Fruit fly (Drosophila melanogaster) whole organism, embryonic: ENCODE data around the gene Pez.

Experiments
- Abd-B ChIP-seq: fragments of 200-800 bp; sonication (Bioruptor generic); optimal IDR thresholded peaks from 2 replicates; lab custom pipeline; 2018; ENCODE audit warnings: missing biosample characterization, mild to moderate bottlenecking, missing genetic modification characterization, moderate library complexity
- Aef1 ChIP-seq: fragments of 200-800 bp; sonication (Bioruptor generic); IDR thresholded peaks from 3 replicates; pipeline ENCODE4 v1.3.6; 2022; ENCODE audit warnings: missing biosample characterization, missing genetic modification characterization
- Bteb2 ChIP-seq: fragments of 200-800 bp; sonication (Bioruptor generic); optimal IDR thresholded peaks from 2 replicates; lab custom pipeline; 2016; ENCODE audit warnings: missing biosample characterization, missing genetic modification characterization
- CG10274 ChIP-seq: fragments of 200-800 bp; sonication (Bioruptor generic); optimal IDR thresholded peaks from 3 replicates; lab custom pipeline; 2017; ENCODE audit warnings: missing biosample characterization, mild to moderate bottlenecking, missing genetic modification characterization
- CG10654 ChIP-seq: fragments of 200-800 bp; sonication (Bioruptor generic); optimal IDR thresholded peaks from 2 replicates; lab custom pipeline; 2016; ENCODE audit warnings: missing biosample characterization, missing genetic modification characterization
- CG11456 ChIP-seq: fragments of 200-800 bp; sonication (Bioruptor generic); IDR thresholded peaks from 3 replicates; pipeline ENCODE4 v1.3.6; 2022; ENCODE audit warnings: missing biosample characterization, missing genetic modification characterization
- CG11504 ChIP-seq: fragments of 200-800 bp; sonication (Bioruptor generic); optimal IDR thresholded peaks from 3 replicates; lab custom pipeline; 2019; ENCODE audit warnings: missing biosample characterization, mild to moderate bottlenecking, missing genetic modification characterization, moderate library complexity
- CG13287 ChIP-seq: fragments of 200-800 bp; sonication (Bioruptor generic); IDR thresholded peaks from 2 replicates; pipeline ENCODE4 v1.3.6; 2022; ENCODE audit warnings: missing biosample characterization, missing genetic modification characterization; ENCODE audit not compliant: partially characterized antibody
- CG15696 ChIP-seq: fragments of 200-800 bp; sonication (Bioruptor generic); optimal IDR thresholded peaks from 2 replicates; lab custom pipeline; 2019; ENCODE audit warnings: missing biosample characterization, mild to moderate bottlenecking, missing genetic modification characterization, moderate library complexity
- CG17385 ChIP-seq: fragments of 200-800 bp; sonication (Bioruptor generic); optimal IDR thresholded peaks from 3 replicates; lab custom pipeline; 2018; ENCODE audit warnings: missing biosample characterization, mild to moderate bottlenecking, missing genetic modification characterization
- CG17568 ChIP-seq: fragments of 200-800 bp; sonication (Bioruptor generic); optimal IDR thresholded peaks from 2 replicates; lab custom pipeline; 2018; ENCODE audit warnings: missing biosample characterization, mild to moderate bottlenecking, missing genetic modification characterization, moderate library complexity
- CG1792 ChIP-seq: fragments of 200-800 bp; sonication (Bioruptor generic); optimal IDR thresholded peaks from 2 replicates; lab custom pipeline; 2016; ENCODE audit warnings: missing biosample characterization, missing genetic modification characterization
- CG18011 ChIP-seq: fragments of 200-800 bp; sonication (Bioruptor generic); optimal IDR thresholded peaks from 2 replicates; lab custom pipeline; 2017; ENCODE audit warnings: missing biosample characterization, missing genetic modification characterization, mild to moderate bottlenecking, moderate library complexity, missing genotype
- CG2199 ChIP-seq: fragments of 200-800 bp; sonication (Bioruptor generic); IDR thresholded peaks from 3 replicates; pipeline ENCODE4 v1.3.6; 2022; ENCODE audit warnings: missing biosample characterization, missing genetic modification characterization
- CG2202 ChIP-seq: fragments of 200-800 bp; sonication (Bioruptor generic); optimal IDR thresholded peaks from 2 replicates; lab custom pipeline; 2018; ENCODE audit warnings: missing biosample characterization, mild to moderate bottlenecking, missing genetic modification characterization
- CG2712 ChIP-seq: fragments of 200-800 bp; optimal IDR thresholded peaks from 3 replicates; lab custom pipeline; 2019; ENCODE audit warnings: missing biosample characterization, mild to moderate bottlenecking, missing genetic modification characterization, moderate library complexity
- CG31224 ChIP-seq: fragments of 200-800 bp; sonication (Bioruptor generic); IDR thresholded peaks from 2 replicates; pipeline ENCODE4 v1.3.6; 2022; ENCODE audit warnings: missing biosample characterization, missing genetic modification characterization
- CG33213 ChIP-seq: fragments of 200-800 bp; sonication (Bioruptor generic); optimal IDR thresholded peaks from 3 replicates; lab custom pipeline; 2016; ENCODE audit warnings: missing biosample characterization, missing genetic modification characterization
- CG7357 ChIP-seq: fragments of 200-800 bp; sonication (Bioruptor generic); IDR thresholded peaks from 3 replicates; pipeline ENCODE4 v1.3.6; 2022; ENCODE audit warnings: missing biosample characterization, missing genetic modification characterization
- CG8290 ChIP-seq, 3 experiments: fragments of 200-800 bp; sonication (Bioruptor generic); optimal IDR thresholded peaks; 2 replicates each; lab custom pipeline; 2016 to 2019; ENCODE audit warnings: missing biosample characterization in 3 of 3, missing genetic modification characterization in 3 of 3, mild to moderate bottlenecking in 2 of 3, moderate library complexity in 1 of 3
- CG8359 ChIP-seq: fragments of 200-800 bp; sonication (Bioruptor generic); optimal IDR thresholded peaks from 2 replicates; lab custom pipeline; 2017; ENCODE audit warnings: missing biosample characterization, mild to moderate bottlenecking, missing genetic modification characterization, borderline replicate concordance
- Dek ChIP-seq: fragments of 200-800 bp; sonication (Bioruptor generic); optimal IDR thresholded peaks from 3 replicates; lab custom pipeline; 2019; ENCODE audit warnings: missing biosample characterization, mild to moderate bottlenecking, missing genetic modification characterization, moderate library complexity
- Dll ChIP-seq: fragments of 200-800 bp; sonication (Bioruptor generic); IDR thresholded peaks from 4 replicates; pipeline ENCODE4 v1.3.6; 2022; ENCODE audit warnings: missing biosample characterization, missing genetic modification characterization; ENCODE audit not compliant: partially characterized antibody
- Dp ChIP-seq: fragments of 200-800 bp; sonication (Bioruptor generic); optimal IDR thresholded peaks from 2 replicates; lab custom pipeline; 2018; ENCODE audit warnings: missing biosample characterization, mild to moderate bottlenecking, missing genetic modification characterization, moderate library complexity
- Fer3 ChIP-seq: fragments of 200-800 bp; sonication (Bioruptor generic); optimal IDR thresholded peaks from 2 replicates; lab custom pipeline; 2018; ENCODE audit warnings: missing biosample characterization, mild to moderate bottlenecking, missing genetic modification characterization, moderate library complexity
- HLHmδ ChIP-seq: fragments of 200-800 bp; sonication (Bioruptor generic); optimal IDR thresholded peaks from 2 replicates; lab custom pipeline; 2018; ENCODE audit warnings: missing biosample characterization, mild to moderate bottlenecking, missing genetic modification characterization, moderate library complexity
- Kr ChIP-seq: fragments of 200-800 bp; sonication (Bioruptor generic); optimal IDR thresholded peaks from 2 replicates; lab custom pipeline; 2017; ENCODE audit warnings: missing biosample characterization, mild to moderate bottlenecking, missing genetic modification characterization
- Mad ChIP-seq: fragments of 200-800 bp; sonication (Bioruptor generic); optimal IDR thresholded peaks from 2 replicates; lab custom pipeline; 2016; ENCODE audit warnings: missing biosample characterization, missing genetic modification characterization
- Max ChIP-seq: fragments of 200-800 bp; sonication (Bioruptor generic); optimal IDR thresholded peaks from 2 replicates; lab custom pipeline; 2016; ENCODE audit warnings: missing biosample characterization, mild to moderate bottlenecking, missing genetic modification characterization
- Med ChIP-seq: fragments of 200-800 bp; sonication (Bioruptor generic); peaks from one replicate; lab custom pipeline; 2016; ENCODE audit warnings: missing biosample characterization, missing genetic modification characterization, mild to moderate bottlenecking, inconsistent platforms, moderate library complexity
- PHDP ChIP-seq: fragments of 200-800 bp; sonication (Bioruptor generic); optimal IDR thresholded peaks from 3 replicates; lab custom pipeline; 2018; ENCODE audit warnings: missing biosample characterization, mild to moderate bottlenecking, missing genetic modification characterization, moderate library complexity
- Ravus ChIP-seq: fragments of 200-800 bp; sonication (Bioruptor generic); IDR thresholded peaks from 2 replicates; pipeline ENCODE4 v1.3.6; 2022; ENCODE audit warnings: missing biosample characterization, missing genetic modification characterization
- ap ChIP-seq: fragments of 200-800 bp; sonication (Bioruptor generic); IDR thresholded peaks from 2 replicates; pipeline ENCODE4 v1.3.6; 2022; ENCODE audit warnings: missing biosample characterization, missing genetic modification characterization
- cas ChIP-seq: fragments of 200-800 bp; sonication (Bioruptor generic); IDR thresholded peaks from 2 replicates; pipeline ENCODE4 v1.3.6; 2022; ENCODE audit warnings: missing biosample characterization, missing genetic modification characterization
- crol ChIP-seq: fragments of 200-800 bp; sonication (Bioruptor generic); IDR thresholded peaks from 2 replicates; pipeline ENCODE4 v1.3.6; 2022; ENCODE audit warnings: missing biosample characterization, missing genetic modification characterization
- danr ChIP-seq: fragments of 200-800 bp; sonication (Bioruptor generic); IDR thresholded peaks from 2 replicates; pipeline ENCODE4 v1.3.6; 2022; ENCODE audit warnings: missing biosample characterization, missing genetic modification characterization
- dmrt99B ChIP-seq: fragments of 200-800 bp; sonication (Bioruptor generic); optimal IDR thresholded peaks from 2 replicates; lab custom pipeline; 2018; ENCODE audit warnings: missing biosample characterization, mild to moderate bottlenecking, missing genetic modification characterization, moderate library complexity
- esg ChIP-seq: fragments of 200-800 bp; sonication (Bioruptor generic); conservative IDR thresholded peaks from 2 replicates; pipeline ENCODE4 v1.3.6; 2022; ENCODE audit warnings: missing biosample characterization, missing genetic modification characterization
- ftz-f1 ChIP-seq: fragments of 200-800 bp; sonication (Bioruptor generic); optimal IDR thresholded peaks from 2 replicates; lab custom pipeline; 2016; ENCODE audit warnings: missing biosample characterization, missing genetic modification characterization
- her ChIP-seq: fragments of 200-800 bp; sonication (Bioruptor generic); optimal IDR thresholded peaks from 2 replicates; lab custom pipeline; 2016; ENCODE audit warnings: missing biosample characterization, missing genetic modification characterization
- insv ChIP-seq, 2 experiments: fragments of 200-800 bp; sonication (Bioruptor generic); optimal IDR thresholded peaks; 3 replicates each; lab custom pipeline; 2016 to 2018; ENCODE audit warnings: missing biosample characterization in 2 of 2, missing genetic modification characterization in 2 of 2
- mirr ChIP-seq: fragments of 200-800 bp; sonication (Bioruptor generic); optimal IDR thresholded peaks from 3 replicates; lab custom pipeline; 2018; ENCODE audit warnings: missing biosample characterization, mild to moderate bottlenecking, missing genetic modification characterization
- nmo ChIP-seq: fragments of 200-800 bp; sonication (Bioruptor generic); optimal IDR thresholded peaks from 2 replicates; lab custom pipeline; 2018; ENCODE audit warnings: missing biosample characterization, mild to moderate bottlenecking, missing genetic modification characterization, moderate library complexity
- repo ChIP-seq: fragments of 200-800 bp; sonication (Bioruptor generic); optimal IDR thresholded peaks from 2 replicates; lab custom pipeline; 2016; ENCODE audit warnings: missing biosample characterization, missing genetic modification characterization
- rib ChIP-seq: fragments of 200-800 bp; sonication (Bioruptor generic); IDR thresholded peaks from 2 replicates; pipeline ENCODE4 v1.3.6; 2022; ENCODE audit warnings: missing biosample characterization, missing genetic modification characterization
- schlank ChIP-seq: fragments of 200-800 bp; sonication (Bioruptor generic); optimal IDR thresholded peaks from 2 replicates; lab custom pipeline; 2018; ENCODE audit warnings: missing biosample characterization, mild to moderate bottlenecking, missing genetic modification characterization
- sens ChIP-seq: fragments of 200-800 bp; sonication (Bioruptor generic); peaks from one replicate; lab custom pipeline; 2016; ENCODE audit warnings: missing biosample characterization, missing genetic modification characterization
- shn ChIP-seq: fragments of 200-800 bp; sonication (Bioruptor generic); optimal IDR thresholded peaks from 3 replicates; lab custom pipeline; 2016; ENCODE audit warnings: missing biosample characterization, missing genetic modification characterization
- sisA ChIP-seq: fragments of 200-800 bp; sonication (Bioruptor generic); IDR thresholded peaks from 2 replicates; pipeline ENCODE4 v1.3.6; 2022; ENCODE audit warnings: missing biosample characterization, missing genetic modification characterization
- tio ChIP-seq: fragments of 200-800 bp; sonication (Bioruptor generic); optimal IDR thresholded peaks from 2 replicates; lab custom pipeline; 2017; ENCODE audit warnings: missing biosample characterization, missing genetic modification characterization, inconsistent platforms
- toy ChIP-seq: fragments of 200-800 bp; sonication (Bioruptor generic); IDR thresholded peaks from 2 replicates; pipeline ENCODE4 v1.3.6; 2022; ENCODE audit warnings: missing biosample characterization, missing genetic modification characterization
- usp ChIP-seq: fragments of >200 bp; optimal IDR thresholded peaks from 2 replicates; lab custom pipeline; 2017; ENCODE audit warnings: missing biosample characterization, missing genetic modification characterization

The Pez gene

dm6 chr2L:6291605-6292004 lies 46.9 kb downstream of the Pez start (continued):
- TF ChIP-seq esg (GFP tag; lab: Robert Waterston, UW) (no peak), CG10274 (GFP tag; lab: Kevin White, UChicago) (no peak), sisA (GFP tag; lab: Robert Waterston, UW) (no peak), toy (GFP tag; lab: Robert Waterston, UW) (no peak), Dll (GFP tag; lab: Robert Waterston, UW) (no peak), PHDP (tag; lab: Kevin White, UChicago) (no peak), Fer3 (no peak), insv (GFP tag; optimal IDR thresholded peaks at IDR 0.05; lab: Kevin White, UChicago) (no peak), CG33213 (GFP tag; lab: Kevin White, UChicago) (no peak), CG11456 (GFP tag; lab: Robert Waterston, UW) (no peak), Med (GFP tag; lab: Kevin White, UChicago) (peak; percentile 67), usp (no peak), CG10654 (GFP tag; lab: Kevin White, UChicago) (no peak), CG1792 (no peak), Dp (GFP tag; lab: Kevin White, UChicago) (no peak), CG17568 (GFP tag; lab: Kevin White, UChicago) (no peak), Dek (tag; lab: Kevin White, UChicago) (no peak), ap (GFP tag; lab: Robert Waterston, UW) (no peak), crol (GFP tag; lab: Robert Waterston, UW) (peak; percentile 91), Ravus (no peak), nmo (GFP tag; lab: Kevin White, UChicago) (no peak), CG13287 (GFP tag; lab: Robert Waterston, UW) (no peak), danr (no peak), CG2202 (peak; percentile 30), CG11504 (tag; lab: Kevin White, UChicago) (no peak), tio (GFP tag; lab: Kevin White, UChicago) (no peak), repo (GFP tag; lab: Kevin White, UChicago) (no peak), shn (no peak), Max (GFP tag; lab: Kevin White, UChicago) (no peak), CG17385 (GFP tag; lab: Kevin White, UChicago) (no peak), sens (GFP tag; lab: Kevin White, UChicago) (peak; percentile 86), mirr (GFP tag; lab: Kevin White, UChicago) (no peak), Bteb2 (no peak), ftz-f1 (GFP tag; lab: Kevin White, UChicago) (no peak), CG8290 (GFP tag; optimal IDR thresholded peaks at IDR 0.05; lab: Kevin White, UChicago) (no peak), CG8290 (tag; optimal IDR thresholded peaks at IDR 0.05; lab: Kevin White, UChicago) (no peak), CG31224 (GFP tag; lab: Robert Waterston, UW) (no peak), Mad (GFP tag; lab: Kevin White, UChicago) (no peak), schlank (tag; lab: Kevin White, UChicago) (no peak), dmrt99B (tag; lab: Kevin White, UChicago) (no peak), cas (no peak), Abd-B (no peak), CG15696 (tag; lab: Kevin White, UChicago) (peak; percentile 70), HLHmδ (GFP tag; lab: Kevin White, UChicago) (no peak), her (GFP tag; lab: Kevin White, UChicago) (no peak), CG8359 (GFP tag; lab: Kevin White, UChicago) (peak; percentile 53), CG2712 (tag; lab: Kevin White, UChicago) (peak; percentile 23), CG18011 (GFP tag; lab: Kevin White, UChicago) (no peak), CG2199 (GFP tag; lab: Robert Waterston, UW) (peak; percentile 56; the same call in 2 of the 3 replicates), CG7357 (GFP tag; lab: Robert Waterston, UW) (no peak), Aef1 (GFP tag; lab: Robert Waterston, UW) (no peak), rib (GFP tag; lab: Robert Waterston, UW) (0 out of 2 replicates have a peak, but pooled peaks have one; percentile 26), Kr (GFP tag; lab: Kevin White, UChicago) (no peak)
